Worm (Caenorhabditis elegans) whole organism, late embryonic: Measurements from ENCODE around the gene R07B1.9.

Experiments used
- ama-1 ChIP-seq: fragments of 150-350 bp; optimal IDR thresholded peaks from 2 replicates; lab custom pipeline; 2014
- dmd-4 ChIP-seq: sonication (generic microtip); optimal IDR thresholded peaks from 2 replicates; lab custom pipeline; 2016; ENCODE audit warnings: borderline replicate concordance, missing genetic modification characterization, missing compliant biosample characterization

DNA sequence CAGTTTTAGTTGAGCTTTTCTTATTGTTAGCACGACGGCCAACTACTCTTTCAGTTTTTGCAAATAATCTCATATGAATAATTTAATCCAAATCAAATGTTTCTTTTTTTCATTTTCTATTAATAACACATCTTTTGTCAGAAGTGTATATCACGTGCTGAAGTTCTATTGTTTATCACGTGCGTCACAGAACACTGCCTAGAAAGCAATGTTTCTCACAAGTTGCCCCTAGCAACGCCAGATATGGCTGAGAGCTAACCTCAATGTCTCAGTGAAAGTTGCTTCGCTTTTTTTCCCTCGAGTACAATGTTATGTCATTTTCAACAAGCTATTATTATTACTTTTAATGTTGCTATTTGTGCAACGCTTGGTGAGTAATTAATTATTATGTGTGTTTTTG lies 50.8 kb downstream of the R07B1.9 start:
- TF ChIP-seq ama-1 (lab: Kevin White, UChicago) (no peak), dmd-4 (tag; lab: Kevin White, UChicago) (no peak)
